Worm (Caenorhabditis elegans): ENCODE results near the gene nspc-14.

The nspc-14 gene

DNA sequence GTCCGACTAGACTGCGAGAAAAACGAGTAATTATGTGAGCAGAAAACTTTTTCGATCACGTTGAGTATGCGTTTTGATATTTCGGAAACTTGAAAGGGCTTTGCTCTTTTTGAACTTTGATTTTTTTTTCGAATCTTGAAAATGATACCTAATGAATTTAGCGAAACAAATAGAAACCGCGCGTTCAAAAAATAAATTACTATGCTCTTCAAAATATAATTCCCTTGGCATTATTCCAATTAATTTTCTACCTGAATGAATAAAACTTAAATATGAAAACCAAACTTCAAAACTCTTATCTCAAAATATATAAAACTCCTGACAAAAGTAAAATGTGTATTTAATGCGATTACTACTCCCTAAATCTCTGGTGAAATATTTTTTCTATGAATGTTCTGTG lies 43.6 kb downstream of the nspc-14 start, which contains the start of gene xtr-2:
Gene xtr-2 (plus strand): TSS at position 301 of the 400 bp plus-strand sequence.
- no peak for TF ChIP-seq ceh-2 (tag; optimal IDR thresholded peaks at IDR 0.05)

DNA sequence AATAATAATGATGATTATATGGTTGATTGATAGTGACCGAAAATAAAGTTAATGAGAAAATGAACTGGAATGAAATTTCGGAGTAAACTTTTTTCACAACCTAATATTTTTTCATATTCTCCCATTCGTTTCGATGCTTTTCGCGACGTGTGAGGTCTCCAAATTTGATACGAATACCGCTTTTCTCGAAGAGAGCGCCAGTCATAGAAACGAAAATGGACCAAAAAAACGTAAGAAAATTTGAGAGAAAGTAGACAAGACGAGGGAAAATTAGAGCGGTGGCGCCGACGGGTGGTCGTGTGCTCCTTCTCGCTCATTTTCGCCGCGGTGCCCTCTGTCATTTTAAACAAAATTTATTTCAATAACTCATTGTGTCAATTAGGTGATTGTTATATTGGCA lies 44.5 kb downstream of the nspc-14 start:
- TF ChIP-seq K09A11.1 (tag; optimal IDR thresholded peaks at IDR 0.05; ENCODE audit: insufficient read depth) (no peak), pag-3 (tag; optimal IDR thresholded peaks at IDR 0.05; ENCODE audit: borderline replicate concordance) (no peak), unc-42 (tag; optimal IDR thresholded peaks at IDR 0.05) (no peak), nhr-11 (tag; optimal IDR thresholded peaks at IDR 0.05) (no peak), odd-2 (tag; optimal IDR thresholded peaks at IDR 0.05) (no peak), fkh-6 (tag; optimal IDR thresholded peaks at IDR 0.05) (no peak), ref-2 (tag; optimal IDR thresholded peaks at IDR 0.05) (no peak), lin-11 (tag; optimal IDR thresholded peaks at IDR 0.05) (no peak), ceh-45 (GFP tag; IDR thresholded peaks at IDR 0.05) (no peak), rnt-1 (tag; optimal IDR thresholded peaks at IDR 0.05) (no peak), ceh-18 (tag; optimal IDR thresholded peaks at IDR 0.05) (no peak), ceh-34 (tag; optimal IDR thresholded peaks at IDR 0.05) (no peak), nfya-1 (tag; optimal IDR thresholded peaks at IDR 0.05) (no peak)

DNA sequence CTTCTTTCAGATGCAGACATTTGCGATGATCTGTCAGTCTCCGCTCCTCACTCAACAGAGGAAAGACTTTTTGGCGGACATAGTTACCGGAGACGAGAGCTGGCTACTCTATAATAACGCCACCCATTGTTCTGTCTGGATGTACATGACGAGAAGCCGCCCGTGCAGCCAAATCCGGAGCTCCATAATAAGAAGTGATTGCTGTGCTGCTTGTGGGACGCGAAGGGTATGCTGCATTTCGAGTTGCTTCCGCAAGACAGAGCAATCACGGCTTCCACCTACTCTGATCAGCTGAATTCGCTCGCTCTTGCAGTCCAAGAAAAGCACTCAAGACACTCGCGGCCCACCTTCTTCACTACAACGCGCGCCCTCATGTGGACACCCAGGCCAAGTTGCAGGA lies 45.1 kb downstream of the nspc-14 start:
- TF ChIP-seq pag-3 (tag; optimal IDR thresholded peaks at IDR 0.05; ENCODE audit: borderline replicate concordance) (no peak), eyg-1 (tag; optimal IDR thresholded peaks at IDR 0.05) (no peak), pha-4 (tag; optimal IDR thresholded peaks at IDR 0.05) (no peak), ceh-30 (tag; optimal IDR thresholded peaks at IDR 0.05) (no peak), ceh-19 (GFP tag; optimal IDR thresholded peaks at IDR 0.05) (no peak), zip-5 (tag; optimal IDR thresholded peaks at IDR 0.05) (no peak), ceh-31 (tag; optimal IDR thresholded peaks at IDR 0.05) (no peak), Y22D7AL.16 (tag; optimal IDR thresholded peaks at IDR 0.05) (no peak), T23F11.4 (GFP tag; optimal IDR thresholded peaks at IDR 0.05) (no peak), ceh-24 (tag; optimal IDR thresholded peaks at IDR 0.05) (no peak), pha-2 (tag; optimal IDR thresholded peaks at IDR 0.05) (no peak), unc-86 (tag; optimal IDR thresholded peaks at IDR 0.05) (no peak), K02D7.2 (tag; optimal IDR thresholded peaks at IDR 0.05) (no peak), syd-9 (tag; optimal IDR thresholded peaks at IDR 0.05) (no peak), unc-3 (GFP tag; conservative IDR thresholded peaks at IDR 0.05) (no peak), unc-3 (tag; optimal IDR thresholded peaks at IDR 0.05) (no peak), nfya-1 (tag; optimal IDR thresholded peaks at IDR 0.05) (no peak), C38D4.7 (GFP tag; optimal IDR thresholded peaks at IDR 0.05) (no peak), lin-11 (tag; optimal IDR thresholded peaks at IDR 0.05) (no peak), sox-4 (tag; optimal IDR thresholded peaks at IDR 0.05) (no peak)
